Worm (Caenorhabditis elegans) whole organism, young adult: ENCODE measurements around the gene T20G5.8.
A peak's percentile ranks its signal among the peaks of the same experiment; 100 is the strongest.

Source experiments
- B0336.3 ChIP-seq: fragments of 200-800 bp; sonication (Bioruptor generic); IDR thresholded peaks from 2 replicates; pipeline ENCODE4 v1.3.6; 2022; ENCODE audit warnings: missing genetic modification characterization, missing compliant biosample characterization
- C17E4.6 ChIP-seq: fragments of 200-800 bp; sonication (Bioruptor generic); IDR thresholded peaks from 2 replicates; pipeline ENCODE4 v1.3.6; 2022; ENCODE audit warnings: missing genetic modification reagents, missing genetic modification characterization, missing compliant biosample characterization
- D2030.7 ChIP-seq: fragments of 200-800 bp; sonication (Bioruptor generic); IDR thresholded peaks from 2 replicates; pipeline ENCODE4 v1.3.6; 2022; ENCODE audit warnings: missing genetic modification reagents, missing genetic modification characterization, missing compliant biosample characterization
- F10E7.11 ChIP-seq: sonication (generic microtip); optimal IDR thresholded peaks from 2 replicates; lab custom pipeline; 2017; ENCODE audit warnings: mild to moderate bottlenecking, missing genetic modification characterization, moderate library complexity, missing compliant biosample characterization
- F33H1.4 ChIP-seq: fragments of 200-800 bp; sonication (Bioruptor generic); IDR thresholded peaks from 2 replicates; pipeline ENCODE4 v1.3.6; 2022; ENCODE audit warnings: missing genetic modification reagents, missing genetic modification characterization, missing compliant biosample characterization
- F37B4.10 ChIP-seq: fragments of 200-800 bp; sonication (Bioruptor generic); IDR thresholded peaks from 2 replicates; pipeline ENCODE4 v1.3.6; 2022; ENCODE audit warnings: missing genetic modification characterization, missing compliant biosample characterization
- F39B2.1 ChIP-seq: fragments of 200-800 bp; sonication (Bioruptor generic); IDR thresholded peaks from 2 replicates; pipeline ENCODE4 v1.3.6; 2022; ENCODE audit warnings: missing genetic modification reagents, missing genetic modification characterization, missing compliant biosample characterization
- F57A8.1 ChIP-seq: fragments of 200-800 bp; sonication (Bioruptor generic); optimal IDR thresholded peaks from 2 replicates; lab custom pipeline; 2018; ENCODE audit warnings: mild to moderate bottlenecking, missing genetic modification characterization, moderate library complexity, missing compliant biosample characterization
- F57C9.4 ChIP-seq: sonication (generic microtip); optimal IDR thresholded peaks from 2 replicates; lab custom pipeline; 2017; ENCODE audit warnings: mild to moderate bottlenecking, missing genetic modification characterization, missing compliant biosample characterization
- Y53F4B.3 ChIP-seq: fragments of 200-800 bp; sonication (Bioruptor generic); IDR thresholded peaks from 2 replicates; pipeline ENCODE4 v1.3.6; 2022; ENCODE audit warnings: missing genetic modification reagents, missing genetic modification characterization, missing compliant biosample characterization
- Y53G8AR.9 ChIP-seq: fragments of 200-800 bp; sonication (Bioruptor generic); conservative IDR thresholded peaks from 2 replicates; pipeline ENCODE4 v1.3.6; 2022; ENCODE audit warnings: missing genetic modification reagents, missing genetic modification characterization, missing compliant biosample characterization
- ZK185.1 ChIP-seq: sonication (generic microtip); optimal IDR thresholded peaks from 2 replicates; lab custom pipeline; 2016; ENCODE audit warnings: mild to moderate bottlenecking, missing genetic modification characterization, missing compliant biosample characterization; ENCODE audit not compliant: poor library complexity, severe bottlenecking
- ama-1 ChIP-seq, 3 experiments: fragments of 150-350 bp in 1 of 3; sonication (generic microtip) in 2 of 3; optimal IDR thresholded peaks; 2 replicates each; lab custom pipeline; 2014 to 2018; ENCODE audit warnings: missing biosample characterization in 2 of 3, missing genetic modification characterization in 2 of 3, missing genetic modification reagents in 2 of 3
- attf-3 ChIP-seq: fragments of 200-800 bp; sonication (Bioruptor generic); conservative IDR thresholded peaks from 2 replicates; pipeline ENCODE4 v1.3.6; 2022; ENCODE audit warnings: missing genetic modification reagents, missing genetic modification characterization, missing compliant biosample characterization
- ceh-27 ChIP-seq: fragments of 200-800 bp; sonication (Bioruptor generic); optimal IDR thresholded peaks from 2 replicates; lab custom pipeline; 2018; ENCODE audit warnings: mild to moderate bottlenecking, missing genetic modification characterization, moderate library complexity, missing compliant biosample characterization
- ceh-58 ChIP-seq: fragments of 200-800 bp; sonication (Bioruptor generic); IDR thresholded peaks from 2 replicates; pipeline ENCODE4 v1.3.6; 2022; ENCODE audit warnings: missing genetic modification characterization, missing compliant biosample characterization
- ceh-91 ChIP-seq: fragments of 200-800 bp; sonication (Bioruptor generic); IDR thresholded peaks from 2 replicates; pipeline ENCODE4 v1.3.6; 2022; ENCODE audit warnings: missing genetic modification reagents, missing genetic modification characterization, missing compliant biosample characterization
- chd-7 ChIP-seq: sonication (generic microtip); optimal IDR thresholded peaks from 2 replicates; lab custom pipeline; 2016; ENCODE audit warnings: mild to moderate bottlenecking, missing genetic modification characterization, moderate library complexity, missing compliant biosample characterization
- dpff-1 ChIP-seq: sonication (generic microtip); optimal IDR thresholded peaks from 2 replicates; lab custom pipeline; 2017; ENCODE audit warnings: mild to moderate bottlenecking, missing genetic modification characterization, missing compliant biosample characterization
- dpl-1 ChIP-seq: fragments of 150-350 bp; optimal IDR thresholded peaks from 2 replicates; lab custom pipeline; 2014; ENCODE audit warnings: missing biosample characterization, missing genetic modification reagents, missing genetic modification characterization
- egl-18 ChIP-seq: fragments of 200-800 bp; sonication (Bioruptor generic); IDR thresholded peaks from 2 replicates; pipeline ENCODE4 v1.3.6; 2022; ENCODE audit warnings: missing genetic modification reagents, missing genetic modification characterization, missing compliant biosample characterization
- gei-17 ChIP-seq: fragments of 200-800 bp; sonication (Bioruptor generic); optimal IDR thresholded peaks from 2 replicates; lab custom pipeline; 2018; ENCODE audit warnings: mild to moderate bottlenecking, missing genetic modification characterization, missing compliant biosample characterization
- hlh-26 ChIP-seq: fragments of 200-800 bp; sonication (Bioruptor generic); conservative IDR thresholded peaks from 2 replicates; pipeline ENCODE4 v1.3.6; 2022; ENCODE audit warnings: missing genetic modification reagents, missing genetic modification characterization, missing compliant biosample characterization
- hmg-1.2 ChIP-seq: fragments of 200-800 bp; sonication (Bioruptor generic); IDR thresholded peaks from 2 replicates; pipeline ENCODE4 v1.3.6; 2022; ENCODE audit warnings: missing genetic modification reagents, missing genetic modification characterization, missing compliant biosample characterization
- hmg-20 ChIP-seq: fragments of 200-800 bp; sonication (Bioruptor generic); IDR thresholded peaks from 2 replicates; pipeline ENCODE4 v1.3.6; 2022; ENCODE audit warnings: missing genetic modification reagents, missing genetic modification characterization, missing compliant biosample characterization
- hsf-1 ChIP-seq: fragments of 200-800 bp; sonication (Bioruptor generic); IDR thresholded peaks from 2 replicates; pipeline ENCODE4 v1.3.6; 2022; ENCODE audit warnings: missing genetic modification reagents, missing genetic modification characterization, missing compliant biosample characterization
- lin-26 ChIP-seq: fragments of 200-800 bp; sonication (Bioruptor generic); IDR thresholded peaks from 2 replicates; pipeline ENCODE4 v1.3.6; 2022; ENCODE audit warnings: missing genetic modification reagents, missing genetic modification characterization, missing compliant biosample characterization
- lin-35 ChIP-seq, 3 experiments: fragments of 150-350 bp in 2 of 3; sonication (generic microtip) in 1 of 3; optimal IDR thresholded peaks; 2 replicates each; lab custom pipeline; 2014 to 2018; ENCODE audit warnings: missing biosample characterization in 3 of 3, missing genetic modification characterization in 3 of 3, missing genetic modification reagents in 3 of 3
- lir-1 ChIP-seq: fragments of 200-800 bp; sonication (Bioruptor generic); conservative IDR thresholded peaks from 2 replicates; pipeline ENCODE4 v1.3.6; 2022; ENCODE audit warnings: missing genetic modification reagents, missing genetic modification characterization, missing compliant biosample characterization
- lsl-1 ChIP-seq: fragments of 200-800 bp; sonication (Bioruptor generic); optimal IDR thresholded peaks from 2 replicates; lab custom pipeline; 2018; ENCODE audit warnings: mild to moderate bottlenecking, missing genetic modification characterization, moderate library complexity, missing compliant biosample characterization
- madf-10 ChIP-seq: sonication (generic microtip); optimal IDR thresholded peaks from 2 replicates; lab custom pipeline; 2016; ENCODE audit warnings: mild to moderate bottlenecking, missing genetic modification characterization, missing compliant biosample characterization
- mxl-1 ChIP-seq: sonication (generic microtip); optimal IDR thresholded peaks from 2 replicates; lab custom pipeline; 2016; ENCODE audit warnings: missing genetic modification characterization, missing compliant biosample characterization
- nfya-1 ChIP-seq: sonication (generic microtip); optimal IDR thresholded peaks from 2 replicates; lab custom pipeline; 2017; ENCODE audit warnings: antibody characterized with exemption, missing compliant biosample characterization, missing genetic modification characterization, borderline replicate concordance; ENCODE audit not compliant: insufficient read depth
- nhr-27 ChIP-seq: fragments of 200-800 bp; sonication (Bioruptor generic); optimal IDR thresholded peaks from 2 replicates; lab custom pipeline; 2018; ENCODE audit warnings: mild to moderate bottlenecking, missing genetic modification characterization, moderate library complexity, missing compliant biosample characterization
- nhr-80 ChIP-seq: sonication (generic microtip); optimal IDR thresholded peaks from 2 replicates; lab custom pipeline; 2016; ENCODE audit warnings: missing genetic modification characterization, missing compliant biosample characterization
- nhr-90 ChIP-seq: sonication (generic microtip); optimal IDR thresholded peaks from 2 replicates; lab custom pipeline; 2016; ENCODE audit warnings: missing genotype, mild to moderate bottlenecking, missing genetic modification characterization, missing compliant biosample characterization
- pbrm-1 ChIP-seq: fragments of 200-800 bp; sonication (Bioruptor generic); IDR thresholded peaks from 2 replicates; pipeline ENCODE4 v1.3.6; 2022; ENCODE audit warnings: missing genetic modification reagents, missing genetic modification characterization, missing compliant biosample characterization
- rec-8 ChIP-seq, 2 experiments: sonication (generic microtip); optimal IDR thresholded peaks; 2 replicates each; lab custom pipeline; 2016; ENCODE audit warnings: mild to moderate bottlenecking in 2 of 2, missing genetic modification characterization in 2 of 2, missing genetic modification reagents in 2 of 2, missing genotype in 2 of 2, missing biosample characterization in 1 of 2, missing compliant biosample characterization in 1 of 2, moderate library complexity in 1 of 2
- repo-1 ChIP-seq: sonication (generic microtip); optimal IDR thresholded peaks from 2 replicates; lab custom pipeline; 2017; ENCODE audit warnings: mild to moderate bottlenecking, missing genetic modification characterization, missing compliant biosample characterization
- sdz-38 ChIP-seq: sonication (generic microtip); optimal IDR thresholded peaks from 2 replicates; lab custom pipeline; 2016; ENCODE audit warnings: missing genotype, missing genetic modification characterization, missing compliant biosample characterization
- snpc-1.3 ChIP-seq: sonication (generic microtip); optimal IDR thresholded peaks from 2 replicates; lab custom pipeline; 2017; ENCODE audit warnings: missing genetic modification characterization, mild to moderate bottlenecking, missing compliant biosample characterization, antibody characterized with exemption, moderate library complexity, missing genotype, missing genetic modification reagents; ENCODE audit not compliant: insufficient read depth
- snpc-4 ChIP-seq, 5 experiments: fragments of 150-350 bp in 1 of 5; sonication (generic microtip) in 4 of 5; optimal IDR thresholded peaks; 2 replicates each; lab custom pipeline; 2014 to 2018; ENCODE audit warnings: missing genetic modification characterization in 5 of 5, missing biosample characterization in 3 of 5, antibody characterized with exemption in 2 of 5, mild to moderate bottlenecking in 2 of 5, missing compliant biosample characterization in 2 of 5, missing genotype in 2 of 5, moderate library complexity in 2 of 5, missing genetic modification reagents in 1 of 5
- sptf-2 ChIP-seq: fragments of 200-800 bp; sonication (Bioruptor generic); optimal IDR thresholded peaks from 2 replicates; lab custom pipeline; 2018; ENCODE audit warnings: mild to moderate bottlenecking, missing genetic modification characterization, missing compliant biosample characterization
- unc-62 ChIP-seq: fragments of 150-350 bp; optimal IDR thresholded peaks from 2 replicates; lab custom pipeline; 2014; ENCODE audit warnings: missing biosample characterization, missing genetic modification reagents, missing genetic modification characterization
- zfh-2 ChIP-seq: fragments of 200-800 bp; sonication (Bioruptor generic); conservative IDR thresholded peaks from 2 replicates; pipeline ENCODE4 v1.3.6; 2022; ENCODE audit warnings: missing genetic modification reagents, missing genetic modification characterization, missing compliant biosample characterization
- ztf-3 ChIP-seq: fragments of 200-800 bp; sonication (Bioruptor generic); optimal IDR thresholded peaks from 2 replicates; lab custom pipeline; 2018; ENCODE audit warnings: mild to moderate bottlenecking, missing genetic modification characterization, missing compliant biosample characterization

The T20G5.8 gene

ce11 chrIII:10202894-10203871, 4.0 kb downstream of the T20G5.8 start, which contains the start of gene chc-1 (continued):
- TF ChIP-seq hsf-1 (GFP tag; lab: Robert Waterston, UW) (no peak), hmg-20 (GFP tag; lab: Robert Waterston, UW) (no peak), ama-1 (optimal IDR thresholded peaks at IDR 0.05; lab: Kevin White, UChicago) (no peak), ama-1 (GFP tag; optimal IDR thresholded peaks at IDR 0.05; lab: Kevin White, UChicago) (no peak), repo-1 (tag; lab: Kevin White, UChicago) (no peak), F37B4.10 (GFP tag; lab: Robert Waterston, UW) (no peak), D2030.7 (GFP tag; lab: Robert Waterston, UW) (peak; percentile 40; the same call in 1 of the 2 replicates), C17E4.6 (GFP tag; lab: Robert Waterston, UW) (no peak), dpff-1 (no peak), egl-18 (no peak), nhr-90 (tag; lab: Kevin White, UChicago) (no peak), snpc-4 (GFP tag; optimal IDR thresholded peaks at IDR 0.05; lab: Kevin White, UChicago) (no peak), snpc-4 (tag; optimal IDR thresholded peaks at IDR 0.05; lab: Kevin White, UChicago) (no peak), chd-7 (tag; lab: Kevin White, UChicago) (no peak), madf-10 (tag; lab: Kevin White, UChicago) (no peak), ZK185.1 (tag; lab: Kevin White, UChicago) (no peak), mxl-1 (no peak), lin-35 (GFP tag; optimal IDR thresholded peaks at IDR 0.05; lab: Kevin White, UChicago) (no peak), nhr-27 (no peak), nfya-1 (tag; lab: Kevin White, UChicago) (no peak), rec-8 (tag; optimal IDR thresholded peaks at IDR 0.05; lab: Kevin White, UChicago) (no peak), zfh-2 (GFP tag; lab: Robert Waterston, UW) (no peak), attf-3 (GFP tag; lab: Robert Waterston, UW) (no peak), F10E7.11 (tag; lab: Kevin White, UChicago) (no peak), lsl-1 (GFP tag; lab: Kevin White, UChicago) (peak; percentile 87), snpc-1.3 (tag; lab: Kevin White, UChicago) (no peak), ceh-58 (no peak), F57A8.1 (no peak), dpl-1 (GFP tag; lab: Kevin White, UChicago) (peak; percentile 46), sptf-2 (GFP tag; lab: Kevin White, UChicago) (no peak), B0336.3 (no peak), lin-26 (GFP tag; lab: Robert Waterston, UW) (no peak), sdz-38 (tag; lab: Kevin White, UChicago) (no peak), Y53G8AR.9 (GFP tag; lab: Robert Waterston, UW) (no peak)

DNA sequence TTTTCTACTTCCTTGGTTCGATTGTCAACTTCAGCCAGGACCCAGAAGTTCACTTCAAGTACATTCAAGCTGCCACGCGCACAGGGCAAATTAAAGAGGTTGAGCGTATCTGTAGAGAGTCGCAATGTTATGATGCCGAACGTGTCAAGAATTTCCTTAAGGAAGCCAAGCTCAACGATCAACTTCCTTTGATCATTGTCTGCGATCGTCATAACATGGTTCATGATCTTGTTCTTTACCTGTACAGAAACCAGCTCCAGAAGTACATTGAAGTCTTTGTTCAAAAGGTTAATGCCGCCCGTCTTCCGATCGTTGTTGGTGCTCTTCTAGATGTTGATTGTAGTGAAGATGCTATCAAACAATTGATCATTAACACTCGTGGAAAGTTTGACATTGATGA, 7.2 kb downstream of the T20G5.8 start:
- TF ChIP-seq lsl-1 (GFP tag; lab: Kevin White, UChicago) (no peak), hlh-26 (GFP tag; lab: Robert Waterston, UW) (no peak), ceh-27 (no peak), ZK185.1 (tag; lab: Kevin White, UChicago) (no peak), F57C9.4 (tag; lab: Kevin White, UChicago) (no peak), gei-17 (GFP tag; lab: Kevin White, UChicago) (no peak), ceh-91 (GFP tag; lab: Robert Waterston, UW) (no peak), ztf-3 (GFP tag; lab: Kevin White, UChicago) (no peak), pbrm-1 (no peak), F33H1.4 (GFP tag; lab: Robert Waterston, UW) (no peak), B0336.3 (no peak), hmg-1.2 (GFP tag; lab: Robert Waterston, UW) (no peak), F39B2.1 (no peak), Y53F4B.3 (GFP tag; lab: Robert Waterston, UW) (no peak), lir-1 (GFP tag; lab: Robert Waterston, UW) (no peak), unc-62 (GFP tag; lab: Kevin White, UChicago) (no peak), nhr-80 (no peak)
